Fruit fly (Drosophila melanogaster): ENCODE results near the gene Hsc70-2.

The Hsc70-2 gene

DNA sequence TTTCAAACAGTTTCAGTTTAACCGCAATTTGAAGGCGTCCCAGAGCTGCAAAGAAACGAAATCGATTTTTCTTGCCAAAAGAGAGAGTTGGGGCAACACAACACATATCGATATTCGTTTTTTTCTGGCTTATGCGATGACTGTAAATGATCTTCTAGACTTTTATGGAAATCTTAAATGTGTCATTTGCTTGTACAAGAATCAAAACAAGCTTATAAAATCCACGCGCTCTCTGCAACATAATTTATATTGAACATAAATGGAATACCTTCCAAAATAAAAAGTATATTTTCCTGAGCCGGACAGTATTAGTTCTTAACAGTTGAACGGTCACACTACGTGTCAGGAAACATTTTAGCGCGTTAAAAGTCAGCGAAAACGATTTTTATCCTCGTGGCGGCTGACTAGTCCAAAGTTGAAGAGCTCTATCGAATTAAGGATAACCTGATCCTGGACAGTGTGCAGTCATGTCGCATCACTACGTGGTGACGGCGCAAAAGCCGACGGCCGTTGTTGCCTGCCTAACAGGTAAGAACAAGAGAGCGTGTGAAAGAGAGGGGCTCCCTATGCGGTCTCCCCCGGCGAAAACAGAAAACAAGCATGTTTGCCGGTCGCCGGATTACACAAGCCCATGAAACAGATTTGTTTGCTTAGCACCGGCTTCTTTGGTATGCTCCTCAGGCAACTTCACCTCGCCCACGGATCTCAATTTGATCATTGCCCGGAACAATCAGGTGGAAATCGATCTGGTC is 7.6 kb downstream of the Hsc70-2 start, which contains the start of gene pic (continued):
- no peak for TF ChIP-seq Sox102F (GFP tag; optimal IDR thresholded peaks at IDR 0.05)
- TF ChIP-seq Nf-YA (GFP tag; IDR thresholded peaks at IDR 0.05), result no peak
- TF ChIP-seq nmo (GFP tag; optimal IDR thresholded peaks at IDR 0.05), result peak; percentile 58
- no peak for TF ChIP-seq CG12769 (tag; optimal IDR thresholded peaks at IDR 0.05)
- TF ChIP-seq dpn (GFP tag; optimal IDR thresholded peaks at IDR 0.05), result no peak
- TF ChIP-seq CG15011 (GFP tag; optimal IDR thresholded peaks at IDR 0.05), result no peak
- TF ChIP-seq CG9797 (GFP tag; optimal IDR thresholded peaks at IDR 0.05), result peak; percentile 87
- TF ChIP-seq Scr (GFP tag; IDR thresholded peaks at IDR 0.05; ENCODE audit: partially characterized antibody), result peak; percentile 87
- no peak for TF ChIP-seq Fer3 (tag; optimal IDR thresholded peaks at IDR 0.05)
- no peak for TF ChIP-seq schlank (tag; optimal IDR thresholded peaks at IDR 0.05)
- TF ChIP-seq CG7556 (GFP tag; optimal IDR thresholded peaks at IDR 0.05), result no peak
- TF ChIP-seq jigr1 (GFP tag; IDR thresholded peaks at IDR 0.05), result no peak
- TF ChIP-seq ATbp (GFP tag; optimal IDR thresholded peaks at IDR 0.05), result no peak
- peak; percentile 81 for TF ChIP-seq CG16813 (GFP tag; IDR thresholded peaks at IDR 0.05; ENCODE audit: partially characterized antibody)
- no peak for TF ChIP-seq Rx (GFP tag; IDR thresholded peaks at IDR 0.05)
- no peak for TF ChIP-seq seq (GFP tag; IDR thresholded peaks at IDR 0.05)
- no peak for TF ChIP-seq fd64A (GFP tag; optimal IDR thresholded peaks at IDR 0.05)
- TF ChIP-seq CTCF (GFP tag; optimal IDR thresholded peaks at IDR 0.05), result peak; percentile 37
- no peak for TF ChIP-seq ab (GFP tag; optimal IDR thresholded peaks at IDR 0.05)
- no peak for TF ChIP-seq ash1 (GFP tag; optimal IDR thresholded peaks at IDR 0.05)
- TF ChIP-seq CG10267 (tag; optimal IDR thresholded peaks at IDR 0.05), result peak; percentile 66
- no peak for TF ChIP-seq CG3407 (GFP tag; optimal IDR thresholded peaks at IDR 0.05)
- TF ChIP-seq Lhr (GFP tag; optimal IDR thresholded peaks at IDR 0.05), result peak; percentile 50
- TF ChIP-seq CG13424 (tag; optimal IDR thresholded peaks at IDR 0.05), result no peak
- TF ChIP-seq btn (GFP tag; optimal IDR thresholded peaks at IDR 0.05), result no peak
- TF ChIP-seq sr (GFP tag; IDR thresholded peaks at IDR 0.05), result no peak
- TF ChIP-seq so (GFP tag; IDR thresholded peaks at IDR 0.05), result no peak
- peak; percentile 16 for TF ChIP-seq NC2β (GFP tag; optimal IDR thresholded peaks at IDR 0.05)
- no peak for TF ChIP-seq CG1233 (GFP tag; optimal IDR thresholded peaks at IDR 0.05)
- no peak for TF ChIP-seq ftz-f1 (GFP tag; optimal IDR thresholded peaks at IDR 0.05)
- no peak for TF ChIP-seq CG6854 (GFP tag; optimal IDR thresholded peaks at IDR 0.05)
- TF ChIP-seq Sox100B (GFP tag; optimal IDR thresholded peaks at IDR 0.05), result no peak
- TF ChIP-seq bcd (GFP tag; optimal IDR thresholded peaks at IDR 0.05), result no peak
- TF ChIP-seq phol (tag; optimal IDR thresholded peaks at IDR 0.05), result peak; percentile 56
- peak; percentile 69 for TF ChIP-seq row (GFP tag; IDR thresholded peaks at IDR 0.05)
- TF ChIP-seq cas (GFP tag; IDR thresholded peaks at IDR 0.05), result no peak
- no peak for TF ChIP-seq ham (GFP tag; IDR thresholded peaks at IDR 0.05)
- no peak for TF ChIP-seq CG6683 (GFP tag; optimal IDR thresholded peaks at IDR 0.05)
- no peak for TF ChIP-seq danr (GFP tag; IDR thresholded peaks at IDR 0.05)
- TF ChIP-seq CG4854 (GFP tag; optimal IDR thresholded peaks at IDR 0.05), result no peak
- peak; percentile 31 for TF ChIP-seq CG12659 (GFP tag; optimal IDR thresholded peaks at IDR 0.05)
- no peak for TF ChIP-seq fru (optimal IDR thresholded peaks at IDR 0.05)
- no peak for TF ChIP-seq az2 (GFP tag; optimal IDR thresholded peaks at IDR 0.05)
- TF ChIP-seq Dref (GFP tag; IDR thresholded peaks at IDR 0.05), result peak; percentile 90
- TF ChIP-seq CG42726 (GFP tag; IDR thresholded peaks at IDR 0.05; ENCODE audit: partially characterized antibody), result no peak
- no peak for TF ChIP-seq caup (GFP tag; optimal IDR thresholded peaks at IDR 0.05; ENCODE audit: severe bottlenecking)
- TF ChIP-seq CG10274 (GFP tag; optimal IDR thresholded peaks at IDR 0.05), result no peak
- no peak for TF ChIP-seq Deaf1 (tag; optimal IDR thresholded peaks at IDR 0.05)
- no peak for TF ChIP-seq unpg (GFP tag; optimal IDR thresholded peaks at IDR 0.05)
- TF ChIP-seq Awh (GFP tag; IDR thresholded peaks at IDR 0.05), result no peak
- peak; percentile 21; the same call in 1 of the 2 replicates for TF ChIP-seq CG4360 (GFP tag; IDR thresholded peaks at IDR 0.05)

Measured in whole organism, embryonic.